Worm (Caenorhabditis elegans) whole organism, L1 larva: Measurements from ENCODE around the gene msrp-3.

ENCODE experiments used
- C16A3.4 ChIP-seq: fragments of 150-350 bp; optimal IDR thresholded peaks from 2 replicates; lab custom pipeline; 2014; ENCODE audit warnings: missing biosample characterization, missing genetic modification characterization
- Y116A8C.19 ChIP-seq: sonication (generic microtip); optimal IDR thresholded peaks from 2 replicates; lab custom pipeline; 2016; ENCODE audit warnings: missing compliant biosample characterization, missing genetic modification characterization, borderline replicate concordance
- alr-1 ChIP-seq: fragments of 200-800 bp; sonication (Bioruptor generic); optimal IDR thresholded peaks from 2 replicates; lab custom pipeline; 2018; ENCODE audit warnings: borderline replicate concordance, mild to moderate bottlenecking, missing genetic modification characterization, missing compliant biosample characterization
- aly-2 ChIP-seq: fragments of 150-350 bp; optimal IDR thresholded peaks from 2 replicates; lab custom pipeline; 2014; ENCODE audit warnings: missing biosample characterization, missing genetic modification characterization
- ama-1 ChIP-seq: fragments of 150-350 bp; optimal IDR thresholded peaks from 2 replicates; lab custom pipeline; 2014
- ceh-8 ChIP-seq: fragments of 200-800 bp; sonication (Bioruptor generic); optimal IDR thresholded peaks from 2 replicates; lab custom pipeline; 2018; ENCODE audit warnings: mild to moderate bottlenecking, missing genetic modification characterization, moderate library complexity, missing compliant biosample characterization
- ceh-90 ChIP-seq: sonication (generic microtip); optimal IDR thresholded peaks from 2 replicates; lab custom pipeline; 2016; ENCODE audit warnings: missing genetic modification characterization, missing compliant biosample characterization
- ces-1 ChIP-seq: fragments of 150-350 bp; optimal IDR thresholded peaks from 2 replicates; lab custom pipeline; 2014; ENCODE audit warnings: missing biosample characterization, missing genetic modification reagents, missing genetic modification characterization
- dpl-1 ChIP-seq, 3 experiments: fragments of 150-350 bp in 2 of 3; sonication (generic microtip) in 1 of 3; optimal IDR thresholded peaks; 2 replicates each; lab custom pipeline; 2014 to 2017; ENCODE audit warnings: missing biosample characterization in 3 of 3, missing genetic modification characterization in 3 of 3, missing genetic modification reagents in 3 of 3
- efl-1 ChIP-seq, 4 experiments: fragments of 150-350 bp; optimal IDR thresholded peaks in 3 of 4; peaks in 1 of 4; 1 replicate in 1 of 4; 2 replicates in 3 of 4; lab custom pipeline; 2014; ENCODE audit warnings: missing biosample characterization in 2 of 4, missing genetic modification characterization in 2 of 4, missing genetic modification reagents in 2 of 4
- efl-3 ChIP-seq: fragments of 200-800 bp; sonication (Bioruptor generic); optimal IDR thresholded peaks from 2 replicates; lab custom pipeline; 2018; ENCODE audit warnings: mild to moderate bottlenecking, missing genetic modification characterization, missing compliant biosample characterization
- egl-27 ChIP-seq, 2 experiments: fragments of 150-350 bp in 1 of 2; sonication (generic microtip); optimal IDR thresholded peaks; 3 replicates each; lab custom pipeline; 2017 to 2018; ENCODE audit warnings: missing biosample characterization in 2 of 2, missing genetic modification characterization in 2 of 2, missing genetic modification reagents in 2 of 2
- fkh-10 ChIP-seq: sonication (generic microtip); optimal IDR thresholded peaks from 2 replicates; lab custom pipeline; 2017; ENCODE audit warnings: missing biosample characterization, missing genetic modification reagents, missing genetic modification characterization
- fkh-4 ChIP-seq: sonication (generic microtip); optimal IDR thresholded peaks from 2 replicates; lab custom pipeline; 2016; ENCODE audit warnings: missing compliant biosample characterization, missing genetic modification characterization, borderline replicate concordance
- fkh-8 ChIP-seq: sonication (generic microtip); optimal IDR thresholded peaks from 2 replicates; lab custom pipeline; 2016; ENCODE audit warnings: mild to moderate bottlenecking, missing genetic modification characterization, missing compliant biosample characterization
- fos-1 ChIP-seq: fragments of 150-350 bp; optimal IDR thresholded peaks from 2 replicates; lab custom pipeline; 2014; ENCODE audit warnings: missing biosample characterization, missing genetic modification characterization
- grh-1 ChIP-seq: fragments of 200-800 bp; sonication (Bioruptor generic); IDR thresholded peaks from 2 replicates; pipeline ENCODE4 v1.3.6; 2022; ENCODE audit warnings: missing genetic modification reagents, missing genetic modification characterization, missing compliant biosample characterization
- hlh-4 ChIP-seq: sonication (generic microtip); optimal IDR thresholded peaks from 2 replicates; lab custom pipeline; 2016; ENCODE audit warnings: mild to moderate bottlenecking, missing genetic modification characterization, missing compliant biosample characterization
- irx-1 ChIP-seq: sonication (generic microtip); optimal IDR thresholded peaks from 2 replicates; lab custom pipeline; 2016; ENCODE audit warnings: missing genetic modification characterization, missing compliant biosample characterization
- isw-1 ChIP-seq: fragments of 200-800 bp; sonication (Bioruptor generic); IDR thresholded peaks from 2 replicates; pipeline ENCODE4 v1.3.6; 2022; ENCODE audit warnings: missing genetic modification characterization, missing compliant biosample characterization
- lin-14 ChIP-seq: fragments of 200-800 bp; sonication (Bioruptor generic); optimal IDR thresholded peaks from 2 replicates; lab custom pipeline; 2018; ENCODE audit warnings: mild to moderate bottlenecking, missing genetic modification characterization, moderate library complexity, missing compliant biosample characterization
- lin-35 ChIP-seq, 2 experiments: fragments of 150-350 bp; optimal IDR thresholded peaks; 2 replicates each; lab custom pipeline; 2014; ENCODE audit warnings: missing biosample characterization in 2 of 2, missing genetic modification characterization in 2 of 2, missing genetic modification reagents in 2 of 2
- lsy-2 ChIP-seq, 2 experiments: fragments of 150-350 bp; optimal IDR thresholded peaks; 2 replicates each; lab custom pipeline; 2014; ENCODE audit warnings: missing biosample characterization in 2 of 2, missing genetic modification characterization in 2 of 2
- mab-9 ChIP-seq: fragments of 200-800 bp; sonication (Bioruptor generic); IDR thresholded peaks from 2 replicates; pipeline ENCODE4 v1.3.6; 2022; ENCODE audit warnings: missing genetic modification reagents, missing genetic modification characterization, missing compliant biosample characterization
- mdl-1 ChIP-seq, 2 experiments: fragments of 150-350 bp; optimal IDR thresholded peaks; 2 replicates each; lab custom pipeline; 2014 to 2017; ENCODE audit warnings: missing biosample characterization in 2 of 2, missing genetic modification characterization in 2 of 2, inconsistent platforms in 1 of 2
- mef-2 ChIP-seq: fragments of 150-350 bp; optimal IDR thresholded peaks from 2 replicates; lab custom pipeline; 2014; ENCODE audit warnings: missing biosample characterization, missing genetic modification characterization
- mep-1 ChIP-seq: fragments of 150-350 bp; optimal IDR thresholded peaks from 2 replicates; lab custom pipeline; 2014; ENCODE audit warnings: missing biosample characterization, missing genetic modification characterization
- nhr-19 ChIP-seq: fragments of 200-800 bp; sonication (Bioruptor generic); conservative IDR thresholded peaks from 2 replicates; pipeline ENCODE4 v1.3.6; 2022; ENCODE audit warnings: missing genetic modification characterization, missing compliant biosample characterization
- nhr-237 ChIP-seq: fragments of 150-350 bp; optimal IDR thresholded peaks from 2 replicates; lab custom pipeline; 2014; ENCODE audit warnings: missing biosample characterization, missing genetic modification characterization
- nhr-47 ChIP-seq: sonication (generic microtip); optimal IDR thresholded peaks from 2 replicates; lab custom pipeline; 2016; ENCODE audit warnings: mild to moderate bottlenecking, missing genetic modification characterization, moderate library complexity, missing compliant biosample characterization
- nhr-85 ChIP-seq: sonication (generic microtip); peaks from one replicate; lab custom pipeline; 2016; ENCODE audit warnings: missing genetic modification characterization, inconsistent platforms, missing compliant biosample characterization
- nhr-90 ChIP-seq: sonication (generic microtip); optimal IDR thresholded peaks from 2 replicates; lab custom pipeline; 2016; ENCODE audit warnings: mild to moderate bottlenecking, missing genetic modification characterization, missing compliant biosample characterization; ENCODE audit not compliant: poor library complexity
- pax-3 ChIP-seq: fragments of 200-800 bp; sonication (Bioruptor generic); optimal IDR thresholded peaks from 2 replicates; lab custom pipeline; 2018; ENCODE audit warnings: mild to moderate bottlenecking, missing genetic modification characterization, moderate library complexity, missing compliant biosample characterization
- sox-4 ChIP-seq: sonication (generic microtip); optimal IDR thresholded peaks from 2 replicates; lab custom pipeline; 2016; ENCODE audit warnings: missing genetic modification characterization, missing compliant biosample characterization
- sptf-1 ChIP-seq: fragments of 150-350 bp; optimal IDR thresholded peaks from 2 replicates; lab custom pipeline; 2014; ENCODE audit warnings: missing biosample characterization, missing genetic modification characterization
- sup-37 ChIP-seq: fragments of 200-800 bp; sonication (Bioruptor generic); optimal IDR thresholded peaks from 2 replicates; lab custom pipeline; 2018; ENCODE audit warnings: mild to moderate bottlenecking, missing genetic modification characterization, missing compliant biosample characterization
- tlp-1 ChIP-seq: fragments of 150-350 bp; optimal IDR thresholded peaks from 2 replicates; lab custom pipeline; 2014; ENCODE audit warnings: missing biosample characterization, missing genetic modification characterization
- unc-98 ChIP-seq: fragments of 200-800 bp; sonication (Bioruptor generic); IDR thresholded peaks from 2 replicates; pipeline ENCODE4 v1.3.6; 2022; ENCODE audit warnings: missing genetic modification characterization, missing compliant biosample characterization
- xbp-1 ChIP-seq: sonication (generic microtip); optimal IDR thresholded peaks from 2 replicates; lab custom pipeline; 2016; ENCODE audit warnings: missing genetic modification characterization, missing compliant biosample characterization
- zag-1 ChIP-seq: fragments of 150-350 bp; optimal IDR thresholded peaks from 2 replicates; lab custom pipeline; 2014; ENCODE audit warnings: missing biosample characterization, missing genetic modification characterization
- zip-4 ChIP-seq: fragments of 200-800 bp; sonication (Bioruptor generic); optimal IDR thresholded peaks from 2 replicates; lab custom pipeline; 2018; ENCODE audit warnings: mild to moderate bottlenecking, missing genetic modification characterization, moderate library complexity, missing compliant biosample characterization

msrp-3 gene

DNA sequence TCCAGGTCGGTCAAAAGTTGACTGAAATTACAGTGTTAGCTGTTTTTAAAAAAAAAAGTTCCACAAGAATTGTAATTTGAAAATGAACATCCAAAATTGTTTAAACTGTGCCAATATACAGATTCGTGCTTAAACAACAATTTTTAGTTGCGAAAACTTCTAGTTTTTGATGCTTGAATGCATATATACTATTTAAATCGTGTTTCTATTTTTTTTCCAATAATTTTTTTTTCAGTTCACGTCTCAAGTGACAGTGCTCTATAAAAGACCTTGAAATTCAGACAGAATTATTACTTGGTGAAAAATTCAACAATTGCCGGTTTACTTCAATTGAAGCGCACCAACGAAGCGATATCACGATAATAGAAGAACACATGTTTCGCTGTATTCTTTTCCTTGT is 27.7 kb downstream of the msrp-3 start, which contains the start of gene F46F5.16:
Gene F46F5.16, plus strand, starts transcription at position 301 of the 400 bp plus-strand sequence.
- TF ChIP-seq unc-98 (GFP tag; lab: Robert Waterston, UW) (no peak), pax-3 (tag; lab: Kevin White, UChicago) (no peak), fos-1 (tag; lab: Kevin White, UChicago) (no peak), zag-1 (no peak), isw-1 (GFP tag; lab: Robert Waterston, UW) (no peak), C16A3.4 (tag; lab: Kevin White, UChicago) (no peak), egl-27 (tag; optimal IDR thresholded peaks at IDR 0.05; lab: Kevin White, UChicago) (no peak), fkh-10 (no peak), alr-1 (tag; lab: Kevin White, UChicago) (no peak), fkh-4 (no peak), fkh-8 (no peak)

DNA sequence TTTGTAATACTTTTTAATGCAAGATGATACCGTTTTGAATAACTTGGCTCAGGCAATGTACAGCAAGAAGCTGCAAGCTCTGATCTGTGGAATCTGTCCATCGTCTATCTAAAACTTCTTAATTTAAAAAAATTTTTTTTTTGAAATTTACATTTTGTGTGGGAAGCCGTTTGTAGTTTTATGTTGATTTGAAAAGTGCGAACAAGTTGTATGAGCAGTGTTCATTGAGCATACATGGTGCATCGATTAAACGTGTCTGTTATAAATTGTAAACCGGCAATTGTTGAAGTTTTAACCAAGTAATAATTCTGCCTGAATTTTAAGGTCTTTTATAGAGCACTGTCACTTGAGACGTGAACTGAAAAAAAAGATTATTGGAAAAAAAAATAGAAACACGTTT is 31.1 kb downstream of the msrp-3 start, which contains the start of gene Y39F10A.6:
Gene Y39F10A.6, minus strand, starts transcription at position 101 of the 400 bp plus-strand sequence.
- TF ChIP-seq ceh-90 (tag; lab: Kevin White, UChicago) (no peak), fkh-8 (no peak), aly-2 (tag; lab: Kevin White, UChicago) (no peak), nhr-237 (no peak), zip-4 (no peak), dpl-1 (GFP tag; optimal IDR thresholded peaks at IDR 0.05; lab: Kevin White, UChicago) (no peak), ceh-8 (no peak), ces-1 (no peak), ama-1 (lab: Kevin White, UChicago) (no peak), irx-1 (tag; lab: Kevin White, UChicago) (no peak), mep-1 (no peak), mef-2 (tag; lab: Kevin White, UChicago) (no peak), tlp-1 (no peak)

DNA sequence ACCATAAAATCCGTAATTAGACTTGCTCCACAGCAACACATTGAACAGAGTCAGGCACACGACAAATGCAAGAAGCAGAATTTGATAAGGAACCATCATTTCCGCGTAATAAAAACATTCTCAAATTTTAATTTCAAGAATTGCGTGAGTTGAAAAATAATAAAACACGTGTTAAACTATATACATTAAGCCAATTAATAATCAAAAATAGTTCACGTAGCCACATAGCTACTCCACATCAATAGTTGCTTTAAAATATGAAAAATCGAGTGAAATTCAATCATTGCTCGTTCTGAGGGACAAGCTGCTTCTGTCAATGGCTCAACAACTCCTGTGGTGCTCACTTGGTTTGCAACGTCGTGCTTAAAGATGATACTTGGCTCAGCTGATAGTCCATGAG is 31.7 kb downstream of the msrp-3 start, which contains the start of gene Y39F10A.3:
Gene Y39F10A.3, minus strand, starts transcription at position 101 of the 400 bp plus-strand sequence.
- TF ChIP-seq nhr-47 (no peak), sox-4 (tag; lab: Kevin White, UChicago) (no peak), efl-3 (GFP tag; lab: Kevin White, UChicago) (no peak), lin-35 (GFP tag; optimal IDR thresholded peaks at IDR 0.05; lab: Kevin White, UChicago) (no peak), lin-14 (GFP tag; lab: Kevin White, UChicago) (no peak), nhr-90 (tag; lab: Kevin White, UChicago) (no peak), sptf-1 (tag; lab: Kevin White, UChicago) (no peak), efl-1 (optimal IDR thresholded peaks at IDR 0.05; lab: Kevin White, UChicago) (no peak), efl-1 (GFP tag; optimal IDR thresholded peaks at IDR 0.05 in 1 of 2; lab: Kevin White, UChicago) (no peak), lsy-2 (tag; optimal IDR thresholded peaks at IDR 0.05; lab: Kevin White, UChicago) (no peak), grh-1 (GFP tag; lab: Robert Waterston, UW) (no peak), Y116A8C.19 (tag; lab: Kevin White, UChicago) (no peak), mdl-1 (tag; optimal IDR thresholded peaks at IDR 0.05; lab: Kevin White, UChicago) (no peak), sup-37 (GFP tag; lab: Kevin White, UChicago) (no peak), mab-9 (GFP tag; lab: Robert Waterston, UW) (no peak), nhr-85 (tag; lab: Kevin White, UChicago) (no peak), ces-1 (no peak), nhr-19 (no peak), hlh-4 (tag; lab: Kevin White, UChicago) (no peak), xbp-1 (tag; lab: Kevin White, UChicago) (no peak)
- TF ChIP-seq, all 84 proteins: peak for 0
